Fruit fly (Drosophila melanogaster) whole organism, prepupa: Measurements from ENCODE around the gene Or85f.

ENCODE experiments used
- Blimp-1 ChIP-seq: fragments of 200-800 bp; sonication (Bioruptor generic); optimal IDR thresholded peaks from 3 replicates; lab custom pipeline; 2017; ENCODE audit warnings: missing biosample characterization, missing genetic modification characterization, mild to moderate bottlenecking, moderate library complexity, missing genetic modification reagents
- CG10669 ChIP-seq: fragments of 200-800 bp; sonication (Bioruptor generic); optimal IDR thresholded peaks from 3 replicates; lab custom pipeline; 2018; ENCODE audit warnings: missing biosample characterization, mild to moderate bottlenecking, missing genetic modification characterization, moderate library complexity
- CG11902 ChIP-seq: fragments of 200-800 bp; sonication (Bioruptor generic); optimal IDR thresholded peaks from 3 replicates; lab custom pipeline; 2016; ENCODE audit warnings: missing biosample characterization, missing genetic modification characterization
- CG1621 ChIP-seq: fragments of 200-800 bp; sonication (Bioruptor generic); optimal IDR thresholded peaks from 3 replicates; lab custom pipeline; 2018; ENCODE audit warnings: missing biosample characterization, mild to moderate bottlenecking, missing genetic modification characterization
- CG16779 ChIP-seq: fragments of 200-800 bp; sonication (Bioruptor generic); optimal IDR thresholded peaks from 3 replicates; lab custom pipeline; 2017; ENCODE audit warnings: missing biosample characterization, mild to moderate bottlenecking, missing genetic modification characterization
- CG31627 ChIP-seq: fragments of 200-800 bp; sonication (Bioruptor generic); optimal IDR thresholded peaks from 3 replicates; lab custom pipeline; 2016; ENCODE audit warnings: missing biosample characterization, missing genetic modification characterization
- CG32006 ChIP-seq: fragments of 200-800 bp; sonication (Bioruptor generic); optimal IDR thresholded peaks from 3 replicates; lab custom pipeline; 2017; ENCODE audit warnings: missing biosample characterization, mild to moderate bottlenecking, missing genetic modification characterization
- CG34406 ChIP-seq: fragments of 200-800 bp; sonication (Bioruptor generic); optimal IDR thresholded peaks from 3 replicates; lab custom pipeline; 2016; ENCODE audit warnings: missing biosample characterization, missing genetic modification characterization
- CG4318 ChIP-seq: fragments of 200-800 bp; sonication (Bioruptor generic); optimal IDR thresholded peaks from 3 replicates; lab custom pipeline; 2017; ENCODE audit warnings: missing biosample characterization, mild to moderate bottlenecking, missing genetic modification characterization
- CG6163 ChIP-seq: fragments of 200-800 bp; sonication (Bioruptor generic); IDR thresholded peaks from 3 replicates; pipeline ENCODE4 v1.3.6; 2022; ENCODE audit warnings: missing biosample characterization, missing genetic modification characterization
- CG6808 ChIP-seq: fragments of 200-800 bp; sonication (Bioruptor generic); optimal IDR thresholded peaks from 3 replicates; lab custom pipeline; 2017; ENCODE audit warnings: missing biosample characterization, missing genetic modification characterization, mild to moderate bottlenecking, moderate library complexity, missing genetic modification reagents
- CG6854 ChIP-seq: fragments of 200-800 bp; sonication (Bioruptor generic); optimal IDR thresholded peaks from 2 replicates; lab custom pipeline; 2017; ENCODE audit warnings: missing biosample characterization, mild to moderate bottlenecking, missing genetic modification characterization
- CG8119 ChIP-seq: fragments of 200-800 bp; sonication (Bioruptor generic); IDR thresholded peaks from 3 replicates; pipeline ENCODE4 v1.3.6; 2022; ENCODE audit warnings: missing biosample characterization, missing genetic modification characterization
- CG8319 ChIP-seq: fragments of 200-800 bp; sonication (Bioruptor generic); optimal IDR thresholded peaks from 3 replicates; lab custom pipeline; 2016; ENCODE audit warnings: missing biosample characterization, missing genetic modification characterization
- CG8632 ChIP-seq: fragments of 200-800 bp; sonication (Bioruptor generic); optimal IDR thresholded peaks from 3 replicates; lab custom pipeline; 2016; ENCODE audit warnings: missing biosample characterization, missing genetic modification characterization
- CG9139 ChIP-seq: fragments of 200-800 bp; sonication (Bioruptor generic); optimal IDR thresholded peaks from 3 replicates; lab custom pipeline; 2017; ENCODE audit warnings: missing biosample characterization, mild to moderate bottlenecking, missing genetic modification characterization
- Eip78C ChIP-seq: fragments of 200-800 bp; sonication (Bioruptor generic); peaks from one replicate; lab custom pipeline; 2016; ENCODE audit warnings: missing biosample characterization, missing genetic modification characterization
- Eip93F ChIP-seq: fragments of 200-800 bp; sonication (Bioruptor generic); optimal IDR thresholded peaks from 2 replicates; lab custom pipeline; 2016; ENCODE audit warnings: missing biosample characterization, mild to moderate bottlenecking, missing genetic modification characterization
- Hr38 ChIP-seq: sonication (Bioruptor generic); optimal IDR thresholded peaks from 2 replicates; lab custom pipeline; 2016; ENCODE audit warnings: missing biosample characterization, missing genetic modification characterization
- Hr39 ChIP-seq: fragments of 200-800 bp; sonication (Bioruptor generic); optimal IDR thresholded peaks from 2 replicates; lab custom pipeline; 2016; ENCODE audit warnings: missing biosample characterization, missing genetic modification characterization
- OdsH ChIP-seq: fragments of 200-800 bp; sonication (Bioruptor generic); optimal IDR thresholded peaks from 3 replicates; lab custom pipeline; 2016; ENCODE audit warnings: missing biosample characterization, missing genetic modification characterization
- Sox14 ChIP-seq: fragments of 200-800 bp; sonication (Bioruptor generic); optimal IDR thresholded peaks from 3 replicates; lab custom pipeline; 2016; ENCODE audit warnings: missing biosample characterization, missing genetic modification characterization
- acj6 ChIP-seq: fragments of 200-800 bp; sonication (Bioruptor generic); optimal IDR thresholded peaks from 3 replicates; lab custom pipeline; 2016; ENCODE audit warnings: missing biosample characterization, missing genetic modification characterization
- cyc ChIP-seq: fragments of 200-800 bp; sonication (Bioruptor generic); optimal IDR thresholded peaks from 3 replicates; lab custom pipeline; 2016; ENCODE audit warnings: missing biosample characterization, missing genetic modification characterization
- esn ChIP-seq: fragments of 200-800 bp; sonication (Bioruptor generic); optimal IDR thresholded peaks from 2 replicates; lab custom pipeline; 2016; ENCODE audit warnings: missing biosample characterization, mild to moderate bottlenecking, missing genetic modification characterization, moderate library complexity
- fd59A ChIP-seq: fragments of 200-800 bp; sonication (Bioruptor generic); optimal IDR thresholded peaks from 2 replicates; lab custom pipeline; 2017; ENCODE audit warnings: missing biosample characterization, mild to moderate bottlenecking, missing genetic modification characterization, missing genetic modification reagents
- fd85E ChIP-seq: fragments of 200-800 bp; sonication (Bioruptor generic); optimal IDR thresholded peaks from 3 replicates; lab custom pipeline; 2016; ENCODE audit warnings: missing biosample characterization, missing genetic modification characterization
- fkh ChIP-seq: fragments of 200-800 bp; sonication (Bioruptor generic); optimal IDR thresholded peaks from 3 replicates; lab custom pipeline; 2017; ENCODE audit warnings: missing biosample characterization, mild to moderate bottlenecking, missing genetic modification characterization, moderate library complexity
- lz ChIP-seq: fragments of 200-800 bp; sonication (Bioruptor generic); optimal IDR thresholded peaks from 3 replicates; lab custom pipeline; 2016; ENCODE audit warnings: missing biosample characterization, missing genetic modification characterization
- pdm3 ChIP-seq: fragments of 200-800 bp; sonication (Bioruptor generic); optimal IDR thresholded peaks from 3 replicates; lab custom pipeline; 2016; ENCODE audit warnings: missing biosample characterization, missing genetic modification characterization
- salr ChIP-seq, 2 experiments: fragments of 200-800 bp; sonication (Bioruptor generic); optimal IDR thresholded peaks; 3 replicates each; lab custom pipeline; 2016 to 2018; ENCODE audit warnings: missing biosample characterization in 2 of 2, missing genetic modification characterization in 2 of 2, mild to moderate bottlenecking in 1 of 2
- ss ChIP-seq, 2 experiments: fragments of 200-800 bp; sonication (Bioruptor generic); optimal IDR thresholded peaks; 2 replicates in 1 of 2; 3 replicates in 1 of 2; lab custom pipeline; 2017 to 2018; ENCODE audit warnings: mild to moderate bottlenecking in 2 of 2, missing biosample characterization in 2 of 2, missing genetic modification characterization in 2 of 2, moderate library complexity in 1 of 2
- svp ChIP-seq: fragments of 200-800 bp; sonication (Bioruptor generic); peaks from one replicate; lab custom pipeline; 2016; ENCODE audit warnings: missing biosample characterization, missing genetic modification characterization
- vri ChIP-seq: fragments of 200-800 bp; sonication (Bioruptor generic); optimal IDR thresholded peaks from 3 replicates; lab custom pipeline; 2016; ENCODE audit warnings: missing biosample characterization, mild to moderate bottlenecking, missing genetic modification characterization

Gene Or85f

DNA sequence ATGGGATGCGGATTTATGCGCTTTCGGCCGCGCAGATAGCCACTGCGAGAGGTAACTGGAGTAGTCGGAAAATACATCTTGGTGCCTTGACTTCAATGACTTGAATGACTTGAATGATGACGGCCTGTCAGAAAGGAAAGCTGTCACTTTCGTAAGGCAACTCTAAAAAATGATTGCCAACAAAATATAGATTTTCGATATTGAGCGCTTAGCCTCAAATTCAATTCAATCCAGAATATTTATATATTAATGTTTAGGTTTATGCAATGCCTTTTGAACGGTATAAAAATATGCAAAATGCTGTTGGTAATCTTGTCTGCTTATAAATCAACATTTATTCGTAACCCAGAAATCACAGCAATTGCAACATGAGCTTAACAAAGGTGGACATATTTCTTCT lies 10.1 kb downstream of the Or85f start, which contains the start of gene CG44261:
CG44261 (minus strand) TSS at position 101 of the 400 bp plus-strand sequence.
- TF ChIP-seq CG4318 (GFP tag; lab: Kevin White, UChicago) (no peak), OdsH (GFP tag; lab: Kevin White, UChicago) (no peak), CG6808 (GFP tag; lab: Kevin White, UChicago) (no peak), esn (GFP tag; lab: Kevin White, UChicago) (no peak), cyc (GFP tag; lab: Kevin White, UChicago) (no peak), pdm3 (no peak)

dm6 chr3R:9410182-9410581 lies 12.2 kb downstream of the Or85f start, which contains the start of gene betaTub85D:
Gene betaTub85D (minus strand): TSS chr3R:9410282.
- no peak for TF ChIP-seq Eip78C
- no peak for TF ChIP-seq cyc (GFP tag; lab: Kevin White, UChicago)
- no peak for TF ChIP-seq fd59A (GFP tag; lab: Kevin White, UChicago)
- no peak for TF ChIP-seq salr (GFP tag; optimal IDR thresholded peaks at IDR 0.05; lab: Kevin White, UChicago)
- no peak for TF ChIP-seq CG6163 (GFP tag; lab: Robert Waterston, UW)
- TF ChIP-seq lz (GFP tag; lab: Kevin White, UChicago) = no peak
- no peak for TF ChIP-seq CG8632 (GFP tag; lab: Kevin White, UChicago)
- TF ChIP-seq esn (GFP tag; lab: Kevin White, UChicago) = no peak
- TF ChIP-seq CG10669 (GFP tag; lab: Kevin White, UChicago) = no peak
- no peak for TF ChIP-seq Hr39 (GFP tag; lab: Kevin White, UChicago)

- TF ChIP-seq CG6808 (GFP tag; lab: Kevin White, UChicago) (no peak), Eip93F (GFP tag; lab: Kevin White, UChicago) (peak; percentile 12), lz (GFP tag; lab: Kevin White, UChicago) (no peak), CG32006 (GFP tag; lab: Kevin White, UChicago) (no peak), svp (GFP tag; lab: Kevin White, UChicago) (no peak), CG8119 (GFP tag; lab: Robert Waterston, UW) (no peak), CG34406 (GFP tag; lab: Kevin White, UChicago) (no peak), acj6 (GFP tag; lab: Kevin White, UChicago) (no peak), Eip78C (no peak), fd59A (GFP tag; lab: Kevin White, UChicago) (no peak), fkh (GFP tag; lab: Kevin White, UChicago) (peak; percentile 68)
These were observed 14.1 kb downstream of the Or85f start, which contains the start of the genes Task7 and alpha-Man-IIa for dm6 chr3R:9411928-9412640. Gene Task7 (minus strand): TSS chr3R:9412293. Gene alpha-Man-IIa (plus strand): TSS chr3R:9412548.

- TF ChIP-seq CG11902 (GFP tag; lab: Kevin White, UChicago) (no peak), CG8319 (no peak), acj6 (GFP tag; lab: Kevin White, UChicago) (no peak), salr (GFP tag; optimal IDR thresholded peaks at IDR 0.05; lab: Kevin White, UChicago) (no peak)
These were observed 19.0 kb downstream of the Or85f start for dm6 chr3R:9416951-9417350.

dm6 chr3R:9417577-9418334 lies 19.8 kb downstream of the Or85f start, which contains the start of gene ps:
Gene ps (plus strand): TSS chr3R:9417940.
- peak; percentile 49 for TF ChIP-seq CG1621 (tag; lab: Kevin White, UChicago)
- peak; percentile 16 for TF ChIP-seq CG9139 (GFP tag; lab: Kevin White, UChicago)
- peak; percentile 80 for TF ChIP-seq Eip78C
- peak; percentile 60 for TF ChIP-seq CG16779 (tag; lab: Kevin White, UChicago)
- TF ChIP-seq Hr38 (GFP tag; lab: Kevin White, UChicago) = no peak
- peak; percentile 12 for TF ChIP-seq vri (GFP tag; lab: Kevin White, UChicago)
- no peak for TF ChIP-seq acj6 (GFP tag; lab: Kevin White, UChicago)
- peak in 1 of 2 experiments; percentile 48 for TF ChIP-seq ss (GFP tag; optimal IDR thresholded peaks at IDR 0.05; lab: Kevin White, UChicago)
- TF ChIP-seq Hr39 (GFP tag; lab: Kevin White, UChicago) = no peak
- TF ChIP-seq CG34406 (GFP tag; lab: Kevin White, UChicago) = no peak
- TF ChIP-seq Blimp-1 (GFP tag; lab: Kevin White, UChicago) = peak; percentile 57
- peak; percentile 75 for TF ChIP-seq CG6854 (GFP tag; lab: Kevin White, UChicago)
- no peak for TF ChIP-seq CG31627 (GFP tag; lab: Kevin White, UChicago)
- peak; percentile 42 for TF ChIP-seq esn (GFP tag; lab: Kevin White, UChicago)
- no peak for TF ChIP-seq CG8119 (GFP tag; lab: Robert Waterston, UW)
- peak; percentile 54 for TF ChIP-seq Sox14
- peak; percentile 39 for TF ChIP-seq fkh (GFP tag; lab: Kevin White, UChicago)
- peak; percentile 53 for TF ChIP-seq fd85E (GFP tag; lab: Kevin White, UChicago)
